Worm (Caenorhabditis elegans): Measurements from ENCODE around the gene ifbp-1.

The ifbp-1 gene

DNA sequence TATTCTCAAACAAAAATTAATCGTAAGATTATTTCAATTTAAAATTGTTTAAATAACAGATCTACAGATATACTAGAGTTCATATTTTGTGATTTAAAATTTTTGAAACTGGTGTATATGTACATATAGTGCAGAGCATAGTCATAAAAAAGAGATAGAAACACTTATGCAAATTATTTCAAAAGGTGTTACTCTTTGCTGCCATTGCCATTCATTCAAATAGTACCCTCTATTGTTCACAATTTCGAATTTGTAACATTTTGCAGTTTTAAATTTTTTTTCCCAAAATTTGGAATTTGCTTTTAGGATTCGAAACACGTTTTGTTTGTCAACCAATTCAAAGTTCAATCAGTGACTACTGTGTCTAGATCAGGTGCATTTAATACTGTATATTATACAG, 19.8 kb downstream of the ifbp-1 start, which contains the start of gene F32H5.4:
Gene F32H5.4 (plus strand): TSS at position 301 of the 400 bp plus-strand sequence.
- no peak for TF ChIP-seq W03F9.2 (tag; optimal IDR thresholded peaks at IDR 0.05)

DNA sequence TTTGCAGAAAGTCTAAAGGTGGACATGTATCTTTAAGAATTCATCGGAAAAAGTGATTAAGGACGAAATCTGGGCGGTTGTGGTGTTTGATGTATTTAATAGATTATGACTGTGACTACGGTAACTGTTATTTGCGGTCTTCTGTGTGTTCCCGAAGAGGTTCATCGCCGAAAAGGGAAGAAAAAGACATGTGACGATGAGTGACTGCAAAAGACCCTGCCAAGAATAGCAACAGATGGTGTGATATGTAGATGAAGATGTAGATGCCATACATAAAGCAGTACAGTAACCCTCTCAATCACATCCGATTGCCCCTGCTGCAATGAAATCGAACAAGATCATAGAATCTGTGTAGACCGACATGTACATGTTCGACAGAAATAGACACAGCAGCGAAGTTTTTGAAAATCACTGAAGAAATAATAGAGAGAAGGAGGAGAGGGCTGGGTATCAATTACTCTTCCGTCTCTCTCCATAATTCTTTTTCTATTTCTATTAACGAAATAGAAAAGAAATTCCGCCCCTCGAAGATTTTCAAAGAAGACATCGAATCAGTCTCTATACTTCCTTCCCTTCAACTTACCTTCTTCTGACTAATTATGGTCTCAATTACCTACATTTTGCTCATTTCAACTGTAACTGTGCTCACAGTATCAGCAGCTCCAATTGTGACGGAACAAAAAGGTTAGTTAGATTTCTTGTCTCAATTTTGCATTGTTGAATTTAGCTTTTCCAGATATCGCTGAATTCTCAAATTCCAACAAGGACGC, 21.1 kb downstream of the ifbp-1 start, which contains the start of gene F32H5.3:
Gene F32H5.3 (plus strand): TSS at position 513 of the 770 bp plus-strand sequence.
- TF ChIP-seq dao-5 (tag; optimal IDR thresholded peaks at IDR 0.05) (no peak), him-1 (tag; optimal IDR thresholded peaks at IDR 0.05) (no peak), W03F9.2 (tag; optimal IDR thresholded peaks at IDR 0.05) (no peak)

DNA sequence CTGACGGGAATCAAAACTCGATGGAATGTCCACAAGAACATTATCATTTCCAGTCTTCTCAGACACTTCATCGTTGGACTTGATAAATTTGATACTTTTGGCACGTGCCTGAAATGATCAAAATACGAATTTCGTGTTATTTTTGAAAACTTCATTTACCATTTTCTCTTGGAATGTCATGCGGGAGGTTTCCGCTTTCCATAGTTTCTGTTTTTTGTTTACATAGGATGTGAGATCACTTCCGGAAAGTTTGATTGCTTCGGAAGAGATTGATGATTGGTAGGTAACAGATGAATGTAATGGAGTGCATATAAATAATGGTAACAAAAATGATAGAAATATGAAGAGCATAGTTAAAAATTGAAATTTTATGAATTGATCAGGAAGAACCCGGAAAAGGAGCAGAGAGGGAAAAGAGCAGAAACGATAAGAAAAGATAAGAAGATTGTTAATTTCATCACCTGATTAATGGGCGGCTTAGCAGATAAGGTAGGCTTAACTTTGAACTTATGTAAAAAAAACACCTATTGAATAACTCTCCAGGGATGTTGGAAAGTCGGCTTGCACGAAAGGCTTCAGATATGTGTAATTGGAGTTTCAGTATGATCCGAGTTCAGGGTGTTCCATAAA, 22.3 kb downstream of the ifbp-1 start, which contains the start of gene F32H5.1:
Gene F32H5.1 (minus strand): TSS at position 386 of the 630 bp plus-strand sequence.
- TF ChIP-seq W03F9.2 (tag; optimal IDR thresholded peaks at IDR 0.05) (no peak), him-1 (tag; optimal IDR thresholded peaks at IDR 0.05) (no peak), dao-5 (tag; optimal IDR thresholded peaks at IDR 0.05) (no peak)

DNA sequence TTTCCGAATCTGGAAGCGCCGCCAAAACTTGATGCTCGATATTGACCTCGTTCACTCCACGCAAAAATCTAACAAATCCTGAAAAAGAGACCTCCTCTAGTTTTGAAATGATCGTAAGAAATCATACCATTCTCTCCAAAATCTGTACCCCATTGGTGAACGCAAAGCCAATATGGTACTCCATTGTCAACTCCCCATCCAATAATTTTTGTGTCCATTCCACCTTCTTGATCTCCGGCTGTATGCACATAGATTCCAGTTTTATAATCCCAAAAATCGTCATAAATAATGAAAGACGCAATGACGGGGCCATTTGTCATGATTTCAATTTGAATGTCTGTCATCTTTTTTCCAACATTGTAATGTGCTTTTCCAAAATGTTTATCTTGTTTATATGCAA, 23.9 kb downstream of the ifbp-1 start:
- no peak for TF ChIP-seq dao-5 (tag; optimal IDR thresholded peaks at IDR 0.05)
- no peak for TF ChIP-seq him-1 (tag; optimal IDR thresholded peaks at IDR 0.05)
- TF ChIP-seq W03F9.2 (tag; optimal IDR thresholded peaks at IDR 0.05), result no peak

DNA sequence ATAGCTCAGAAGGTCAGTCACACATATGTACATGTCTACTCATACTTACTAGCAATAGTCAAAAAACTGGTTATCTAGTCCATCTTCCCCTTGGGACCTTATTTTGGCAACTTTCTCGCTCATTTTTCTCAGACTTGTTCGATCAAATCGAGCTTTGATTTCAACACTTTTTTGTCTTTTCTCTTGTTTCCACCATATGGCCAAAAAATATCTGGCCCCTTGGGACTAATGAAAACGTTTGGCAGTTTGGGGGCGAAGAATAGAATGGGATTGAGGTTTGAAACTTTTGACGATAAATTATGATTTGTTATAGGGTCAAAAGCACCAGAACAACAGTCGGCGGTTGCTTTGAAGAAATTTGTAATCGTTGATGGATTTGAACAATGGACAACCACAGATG, 27.6 kb downstream of the ifbp-1 start:
- TF ChIP-seq dao-5 (tag; optimal IDR thresholded peaks at IDR 0.05) (no peak), W03F9.2 (tag; optimal IDR thresholded peaks at IDR 0.05) (no peak)

DNA sequence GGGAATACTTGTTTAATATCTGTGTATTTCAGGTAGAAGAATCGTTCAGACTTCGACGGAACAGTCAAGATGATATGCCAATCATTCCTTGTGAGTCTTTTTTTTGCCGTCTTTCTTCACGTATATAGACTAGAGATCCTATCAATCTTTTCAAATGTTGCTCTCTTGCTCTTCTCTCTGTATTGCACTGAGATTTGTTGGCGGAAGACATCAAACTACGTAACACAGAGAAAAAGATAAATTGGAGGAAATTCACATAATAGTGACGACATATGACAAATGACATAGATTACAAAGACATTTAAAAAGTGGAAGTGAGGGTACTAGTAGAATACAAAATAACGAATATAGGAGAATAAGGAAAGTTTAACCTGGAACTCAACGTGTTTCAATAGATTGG, 28.3 kb downstream of the ifbp-1 start:
- TF ChIP-seq W03F9.2 (tag; optimal IDR thresholded peaks at IDR 0.05), result no peak
- TF ChIP-seq him-1 (tag; optimal IDR thresholded peaks at IDR 0.05), result no peak
- no peak for TF ChIP-seq dao-5 (tag; optimal IDR thresholded peaks at IDR 0.05)

DNA sequence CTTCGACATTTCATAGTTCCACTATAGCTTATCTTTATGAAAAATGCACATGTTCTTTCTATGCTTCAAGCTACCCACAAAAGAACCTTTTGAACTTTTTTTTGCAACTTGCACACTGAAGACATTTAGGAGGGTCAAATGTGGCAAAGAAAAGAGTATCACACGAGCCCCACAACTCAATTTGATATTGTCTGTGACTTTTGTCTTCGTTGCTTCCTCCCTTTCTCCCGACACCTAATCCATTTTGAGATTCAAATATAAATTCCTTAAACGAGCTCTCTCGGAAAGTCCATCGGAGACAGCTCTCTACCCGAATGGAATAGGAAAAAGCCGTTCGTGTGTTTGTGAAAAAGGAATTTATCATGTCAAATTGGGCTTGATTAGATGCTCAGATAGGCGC, 29.8 kb downstream of the ifbp-1 start:
- no peak for TF ChIP-seq W03F9.2 (tag; optimal IDR thresholded peaks at IDR 0.05)
- no peak for TF ChIP-seq dao-5 (tag; optimal IDR thresholded peaks at IDR 0.05)
- TF ChIP-seq him-1 (tag; optimal IDR thresholded peaks at IDR 0.05), result no peak

DNA sequence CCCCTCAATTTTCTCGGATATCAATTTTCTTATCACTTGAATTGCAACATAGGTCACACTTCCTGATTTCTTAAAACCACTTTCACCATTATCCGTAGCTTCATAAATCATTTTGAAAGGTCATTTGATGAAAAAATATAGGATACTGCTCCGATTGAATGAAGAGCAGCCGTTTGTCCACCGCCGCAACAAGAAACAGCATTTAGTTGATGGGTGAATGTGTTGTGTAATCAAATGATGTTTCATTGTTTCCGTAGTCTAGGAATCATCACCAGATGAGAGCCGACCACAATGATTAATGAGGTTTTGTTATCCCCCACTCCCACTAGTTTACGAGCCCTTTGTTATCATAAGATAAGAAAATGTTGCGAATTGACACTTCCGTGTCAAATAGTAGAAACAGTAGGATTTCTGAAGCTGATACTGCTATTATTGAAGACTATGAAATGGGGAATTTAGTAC, 34.2 kb downstream of the ifbp-1 start, which contains the start of gene twk-43:
Gene twk-43 (plus strand): TSS at position 412 of the 462 bp plus-strand sequence.
- TF ChIP-seq him-1 (tag; optimal IDR thresholded peaks at IDR 0.05), result no peak
- no peak for TF ChIP-seq dao-5 (tag; optimal IDR thresholded peaks at IDR 0.05)
- TF ChIP-seq W03F9.2 (tag; optimal IDR thresholded peaks at IDR 0.05), result no peak

DNA sequence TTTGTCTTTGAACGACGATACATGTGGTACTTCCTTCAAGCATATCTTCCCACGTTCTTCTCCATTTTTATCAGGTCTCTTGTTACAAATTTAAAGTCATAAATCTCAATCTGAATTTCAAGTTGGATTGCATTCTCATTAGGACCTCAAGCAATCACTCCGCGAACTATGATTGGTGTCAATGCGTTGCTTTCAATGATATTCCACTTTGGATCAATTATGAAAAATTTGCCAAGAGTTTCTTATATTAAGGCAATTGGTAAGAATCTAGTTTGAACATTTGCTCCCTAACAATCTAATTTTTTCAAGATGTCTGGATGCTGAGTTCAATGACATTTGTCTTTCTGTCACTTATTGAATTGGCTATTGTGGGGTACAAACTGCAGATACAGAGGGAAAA, 37.8 kb downstream of the ifbp-1 start:
- TF ChIP-seq dao-5 (tag; optimal IDR thresholded peaks at IDR 0.05) (no peak), W03F9.2 (tag; optimal IDR thresholded peaks at IDR 0.05) (no peak), him-1 (tag; optimal IDR thresholded peaks at IDR 0.05) (no peak)

DNA sequence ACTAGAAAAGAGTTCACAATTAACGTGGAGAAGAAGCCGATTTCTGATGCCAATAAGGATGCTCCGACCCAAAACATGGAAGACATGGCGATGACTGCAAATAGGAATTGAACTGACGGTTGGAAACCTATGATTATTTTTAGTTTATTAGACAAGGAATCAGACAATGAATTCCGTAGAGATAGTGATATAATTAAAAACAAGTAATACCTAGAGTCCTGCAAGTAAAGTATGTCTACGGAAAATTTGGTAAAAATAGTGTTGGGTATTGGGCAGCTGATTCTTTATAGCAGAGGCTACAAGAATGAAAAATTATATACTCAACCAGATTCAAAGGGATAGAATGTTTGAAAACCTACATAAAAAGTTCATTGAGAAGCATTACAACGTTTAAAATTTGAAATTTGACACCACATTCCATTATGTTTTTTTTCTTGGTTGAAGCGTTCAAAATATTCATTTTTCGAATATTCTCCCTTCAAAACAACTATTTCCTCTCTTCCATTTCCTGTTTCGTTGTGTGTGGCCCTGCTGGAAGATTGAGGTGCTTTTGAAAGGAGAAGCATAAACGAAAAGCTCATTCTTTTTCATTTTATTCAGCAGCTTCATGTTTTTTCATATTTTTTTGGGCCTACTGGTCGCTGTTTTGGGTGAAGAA, 40.3 kb downstream of the ifbp-1 start, which contains the start of the genes str-4 and lgc-48:
Gene str-4 (minus strand): TSS at position 101 of the 658 bp plus-strand sequence.
Gene lgc-48 (plus strand): TSS at position 608 of the 658 bp plus-strand sequence.
- TF ChIP-seq dao-5 (tag; optimal IDR thresholded peaks at IDR 0.05) (no peak), him-1 (tag; optimal IDR thresholded peaks at IDR 0.05) (no peak), W03F9.2 (tag; optimal IDR thresholded peaks at IDR 0.05) (no peak)

DNA sequence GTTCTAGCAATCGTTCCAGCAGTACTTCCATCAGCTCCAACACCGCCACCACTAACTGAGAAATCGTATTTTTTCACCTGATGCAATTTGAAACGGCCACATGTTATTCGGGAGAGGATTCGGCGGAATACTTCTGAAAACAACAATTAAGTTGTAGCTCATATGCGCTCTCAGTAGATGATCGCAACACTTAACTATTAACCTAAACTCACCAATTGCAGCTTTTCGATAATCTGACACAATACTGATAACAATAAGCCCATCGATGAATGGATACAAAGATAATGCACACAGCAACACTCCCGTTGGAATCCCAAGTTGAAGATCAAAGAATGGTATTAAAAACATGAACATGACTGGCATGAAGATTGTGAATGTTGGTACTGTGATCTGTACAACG, 42.0 kb downstream of the ifbp-1 start:
- no peak for TF ChIP-seq him-1 (tag; optimal IDR thresholded peaks at IDR 0.05)
- TF ChIP-seq dao-5 (tag; optimal IDR thresholded peaks at IDR 0.05), result no peak
- no peak for TF ChIP-seq W03F9.2 (tag; optimal IDR thresholded peaks at IDR 0.05)

DNA sequence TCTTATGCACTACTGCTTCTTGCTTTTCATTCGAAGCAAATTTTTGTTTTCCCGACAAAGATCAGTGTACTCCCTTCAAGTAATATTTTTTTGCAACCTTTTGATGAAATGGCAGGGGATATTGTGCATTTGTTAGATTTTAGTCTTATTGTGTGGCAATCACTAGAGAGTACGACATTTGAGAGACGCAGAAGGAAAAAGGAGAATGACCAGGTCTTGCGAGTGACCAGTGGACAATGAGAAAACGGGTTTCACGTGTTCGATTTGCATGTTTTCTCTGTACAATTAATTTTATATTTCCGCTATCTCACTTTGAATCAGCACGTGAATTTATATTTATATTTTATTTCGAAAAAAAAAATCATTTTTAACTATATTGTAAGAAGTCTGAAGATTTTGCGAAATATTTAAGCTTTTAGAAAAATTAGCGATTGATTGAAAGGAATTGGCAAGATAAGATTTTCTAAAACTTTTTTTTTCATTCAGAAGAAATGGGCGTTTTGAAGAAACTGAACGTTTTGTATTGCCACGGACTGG, 44.1 kb downstream of the ifbp-1 start, which contains the start of gene C50B6.9:
Gene C50B6.9 (plus strand): TSS at position 487 of the 537 bp plus-strand sequence.
- TF ChIP-seq dao-5 (tag; optimal IDR thresholded peaks at IDR 0.05), result no peak
- TF ChIP-seq W03F9.2 (tag; optimal IDR thresholded peaks at IDR 0.05), result no peak
- TF ChIP-seq him-1 (tag; optimal IDR thresholded peaks at IDR 0.05), result no peak

DNA sequence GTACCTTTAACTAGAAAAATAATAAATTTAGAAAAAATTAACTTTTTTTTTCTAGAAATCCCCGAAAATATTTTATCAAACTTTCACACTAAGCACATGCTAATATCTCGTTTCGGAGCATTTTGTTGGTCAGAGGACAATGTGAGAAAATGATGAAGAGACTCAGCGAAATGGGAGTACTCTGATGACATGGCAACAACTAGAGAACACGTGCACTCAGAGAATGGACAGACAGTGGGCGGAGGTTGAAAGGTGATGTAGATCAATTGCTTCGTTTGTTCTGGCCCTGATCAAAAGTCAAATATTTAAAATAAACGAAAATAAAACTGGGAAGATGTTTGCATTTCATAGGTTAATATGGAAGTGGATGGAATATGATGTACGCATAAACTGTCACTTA, 45.6 kb downstream of the ifbp-1 start:
- TF ChIP-seq W03F9.2 (tag; optimal IDR thresholded peaks at IDR 0.05), result no peak
- TF ChIP-seq dao-5 (tag; optimal IDR thresholded peaks at IDR 0.05), result no peak
- no peak for TF ChIP-seq him-1 (tag; optimal IDR thresholded peaks at IDR 0.05)
